Worm (Caenorhabditis elegans) whole organism, L2 larva: ENCODE data around the gene C05D12.3.

Experiments
- nhr-21 ChIP-seq: fragments of 150-350 bp; optimal IDR thresholded peaks from 2 replicates; lab custom pipeline; 2014; ENCODE audit warnings: missing biosample characterization, missing genetic modification characterization
- skn-1 ChIP-seq: sonication (generic microtip); optimal IDR thresholded peaks from 2 replicates; lab custom pipeline; 2017; ENCODE audit warnings: missing biosample characterization, missing genetic modification characterization

DNA sequence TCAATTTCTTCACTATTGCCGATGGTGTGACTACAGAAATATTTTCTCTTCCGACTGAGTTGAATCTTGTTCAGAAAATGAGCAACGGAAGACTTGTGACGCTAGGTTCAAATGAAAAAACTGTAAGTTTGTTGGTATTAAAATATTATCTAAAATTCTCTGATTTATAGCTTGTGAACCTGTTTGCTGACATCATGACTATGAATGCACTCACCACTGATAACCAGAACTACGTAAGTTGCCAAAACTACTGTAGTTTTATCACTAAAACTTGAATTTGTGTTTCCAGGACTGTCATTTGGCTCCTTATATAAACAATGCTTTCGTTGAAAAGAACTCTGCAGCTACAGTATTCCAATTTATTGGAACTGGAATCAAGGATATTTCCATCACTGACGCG, 3.5 kb downstream of the C05D12.3 start:
- no peak for TF ChIP-seq skn-1
- no peak for TF ChIP-seq nhr-21 (tag; lab: Kevin White, UChicago)
